Comparison of ENCODE assay signal across 7 worm cellular contexts in genomic region chrII:759788-760187, ce11.
TF ChIP-seq lines count a peak whose summit lies in the region.

No protein-coding gene starts in this region.

TF ChIP-seq in whole organism, L1 larva, 84 proteins besides CTCF, POLR2A, EP300 and RAD21 (continues in another document):
- TF ChIP-seq tbx-2 (tag; optimal IDR thresholded peaks at IDR 0.05; lab: Kevin White, UChicago) (peak; percentile 27), C04F5.9 (tag; optimal IDR thresholded peaks at IDR 0.05; lab: Kevin White, UChicago) (no peak), elt-2 (tag; optimal IDR thresholded peaks at IDR 0.05; lab: Kevin White, UChicago) (no peak), ceh-82 (tag; optimal IDR thresholded peaks at IDR 0.05; lab: Kevin White, UChicago) (peak; percentile 36 to 60 (median 60)), lin-39 (tag; optimal IDR thresholded peaks at IDR 0.05; lab: Kevin White, UChicago) (no peak), ama-1 (optimal IDR thresholded peaks at IDR 0.05; lab: Kevin White, UChicago) (no peak), irx-1 (tag; optimal IDR thresholded peaks at IDR 0.05; lab: Kevin White, UChicago) (no peak), ceh-8 (GFP tag; optimal IDR thresholded peaks at IDR 0.05; lab: Kevin White, UChicago) (no peak), unc-98 (GFP tag; IDR thresholded peaks at IDR 0.05; lab: Robert Waterston, UW) (no peak), pax-3 (tag; optimal IDR thresholded peaks at IDR 0.05; lab: Kevin White, UChicago) (no peak), C34B4.2 (tag; optimal IDR thresholded peaks at IDR 0.05; lab: Kevin White, UChicago) (no peak), aha-1 (tag; optimal IDR thresholded peaks at IDR 0.05; lab: Kevin White, UChicago) (no peak), ceh-88 (GFP tag; IDR thresholded peaks at IDR 0.05; lab: Robert Waterston, UW) (no peak), pqm-1 (tag; optimal IDR thresholded peaks at IDR 0.05; lab: Kevin White, UChicago) (no peak)

TF ChIP-seq in whole organism, L2 larva, 48 proteins besides CTCF, POLR2A, EP300 and RAD21 (continues in another document):
- TF ChIP-seq unc-62 (GFP tag; optimal IDR thresholded peaks at IDR 0.05; lab: Kevin White, UChicago), result no peak
- TF ChIP-seq unc-39 (tag; optimal IDR thresholded peaks at IDR 0.05; lab: Kevin White, UChicago), result no peak
- TF ChIP-seq R02D3.7 (tag; optimal IDR thresholded peaks at IDR 0.05; lab: Kevin White, UChicago), result no peak
- no peak for TF ChIP-seq snpc-4 (tag; optimal IDR thresholded peaks at IDR 0.05; lab: Kevin White, UChicago)
- no peak for TF ChIP-seq blmp-1 (tag; optimal IDR thresholded peaks at IDR 0.05; lab: Kevin White, UChicago; ENCODE audit: insufficient read depth)
- no peak for TF ChIP-seq sma-3 (GFP tag; optimal IDR thresholded peaks at IDR 0.05; lab: Kevin White, UChicago)
- TF ChIP-seq zag-1 (tag; optimal IDR thresholded peaks at IDR 0.05; lab: Kevin White, UChicago), result peak; percentile 76
- TF ChIP-seq unc-55 (GFP tag; optimal IDR thresholded peaks at IDR 0.05; lab: Kevin White, UChicago), result peak; percentile 85
- peak; percentile 46 for TF ChIP-seq Y55F3AM.14 (GFP tag; optimal IDR thresholded peaks at IDR 0.05; lab: Kevin White, UChicago)
- no peak for TF ChIP-seq egl-27 (tag; optimal IDR thresholded peaks at IDR 0.05; lab: Kevin White, UChicago)
- no peak for TF ChIP-seq sem-4 (tag; optimal IDR thresholded peaks at IDR 0.05; lab: Kevin White, UChicago)
- TF ChIP-seq lsy-2 (tag; optimal IDR thresholded peaks at IDR 0.05; lab: Kevin White, UChicago), result peak in 1 of 2 experiments; percentile 59
- TF ChIP-seq dmd-4 (tag; optimal IDR thresholded peaks at IDR 0.05; lab: Kevin White, UChicago), result no peak

TF ChIP-seq in whole organism, L3 larva, 47 proteins besides CTCF, POLR2A, EP300 and RAD21 (continues in another document):
- TF ChIP-seq elt-2 (tag; optimal IDR thresholded peaks at IDR 0.05; lab: Kevin White, UChicago) (no peak), sea-2 (GFP tag; optimal IDR thresholded peaks at IDR 0.05; lab: Kevin White, UChicago) (no peak), egl-5 (tag; optimal IDR thresholded peaks at IDR 0.05; lab: Kevin White, UChicago) (peak; percentile 21), snpc-4 (tag; optimal IDR thresholded peaks at IDR 0.05; lab: Kevin White, UChicago) (peak; percentile 1), nfya-1 (tag; optimal IDR thresholded peaks at IDR 0.05; lab: Kevin White, UChicago; ENCODE audit: insufficient read depth) (peak; percentile 74), egl-27 (tag; optimal IDR thresholded peaks at IDR 0.05; lab: Kevin White, UChicago) (no peak), jun-1 (tag; optimal IDR thresholded peaks at IDR 0.05; lab: Kevin White, UChicago) (no peak), nhr-12 (tag; optimal IDR thresholded peaks at IDR 0.05; lab: Kevin White, UChicago) (no peak), R02D3.7 (tag; optimal IDR thresholded peaks at IDR 0.05; lab: Kevin White, UChicago) (no peak), mml-1 (tag; optimal IDR thresholded peaks at IDR 0.05; lab: Kevin White, UChicago) (no peak), nhr-11 (tag; optimal IDR thresholded peaks at IDR 0.05; lab: Kevin White, UChicago) (no peak), fkh-2 (tag; optimal IDR thresholded peaks at IDR 0.05; lab: Kevin White, UChicago) (no peak), lin-39 (tag; optimal IDR thresholded peaks at IDR 0.05; lab: Kevin White, UChicago) (peak; percentile 82), nhr-76 (tag; optimal IDR thresholded peaks at IDR 0.05; lab: Kevin White, UChicago) (no peak)

TF ChIP-seq in whole organism, L4 larva, 104 proteins besides CTCF, POLR2A, EP300 and RAD21 (continues in another document):
- TF ChIP-seq nhr-25 (tag; optimal IDR thresholded peaks at IDR 0.05; lab: Kevin White, UChicago; ENCODE audit: borderline replicate concordance, insufficient read depth) (no peak), ceh-20 (GFP tag; IDR thresholded peaks at IDR 0.05; lab: Robert Waterston, UW) (0 out of 2 replicates have a peak, but pooled peaks have one; percentile 48), daf-19 (GFP tag; conservative IDR thresholded peaks at IDR 0.05; lab: Robert Waterston, UW) (no peak), spr-3 (GFP tag; optimal IDR thresholded peaks at IDR 0.05; lab: Kevin White, UChicago) (no peak), dmd-9 (GFP tag; IDR thresholded peaks at IDR 0.05; lab: Robert Waterston, UW) (0 out of 2 replicates have a peak, but pooled peaks have one; percentile 32), Y105C5A.15 (GFP tag; IDR thresholded peaks at IDR 0.05; lab: Robert Waterston, UW) (no peak), daf-16 (GFP tag; optimal IDR thresholded peaks at IDR 0.05; lab: Kevin White, UChicago) (no peak), daf-16 (tag; optimal IDR thresholded peaks at IDR 0.05; lab: Kevin White, UChicago) (no peak), dve-1 (tag; optimal IDR thresholded peaks at IDR 0.05; lab: Kevin White, UChicago; ENCODE audit: insufficient read depth) (no peak), zip-11 (GFP tag; IDR thresholded peaks at IDR 0.05; lab: Robert Waterston, UW) (no peak), F37D6.2 (tag; optimal IDR thresholded peaks at IDR 0.05; lab: Kevin White, UChicago) (peak; percentile 43), php-3 (GFP tag; IDR thresholded peaks at IDR 0.05; lab: Robert Waterston, UW) (no peak), zag-1 (tag; optimal IDR thresholded peaks at IDR 0.05; lab: Kevin White, UChicago) (no peak), pqm-1 (tag; optimal IDR thresholded peaks at IDR 0.05; lab: Kevin White, UChicago) (no peak)

TF ChIP-seq in whole organism, late embryonic, 69 proteins besides CTCF, POLR2A, EP300 and RAD21 (continues in another document):
- TF ChIP-seq eyg-1 (tag; optimal IDR thresholded peaks at IDR 0.05; lab: Kevin White, UChicago) (no peak), ceh-48 (tag; optimal IDR thresholded peaks at IDR 0.05; lab: Kevin White, UChicago) (no peak), ceh-6 (GFP tag; optimal IDR thresholded peaks at IDR 0.05; lab: Kevin White, UChicago) (no peak), C38D4.7 (GFP tag; optimal IDR thresholded peaks at IDR 0.05; lab: Kevin White, UChicago) (no peak), nfya-1 (tag; optimal IDR thresholded peaks at IDR 0.05; lab: Kevin White, UChicago) (peak; percentile 48), lim-6 (tag; optimal IDR thresholded peaks at IDR 0.05; lab: Kevin White, UChicago) (no peak), ceh-18 (tag; optimal IDR thresholded peaks at IDR 0.05; lab: Kevin White, UChicago) (peak; percentile 58), ceh-31 (tag; optimal IDR thresholded peaks at IDR 0.05; lab: Kevin White, UChicago) (peak; percentile 61), odd-2 (tag; optimal IDR thresholded peaks at IDR 0.05; lab: Kevin White, UChicago) (no peak), nhr-11 (tag; optimal IDR thresholded peaks at IDR 0.05; lab: Kevin White, UChicago) (no peak), K09A11.1 (tag; optimal IDR thresholded peaks at IDR 0.05; lab: Kevin White, UChicago; ENCODE audit: insufficient read depth) (no peak), ceh-9 (tag; optimal IDR thresholded peaks at IDR 0.05; lab: Kevin White, UChicago) (no peak), pax-1 (tag; optimal IDR thresholded peaks at IDR 0.05; lab: Kevin White, UChicago) (no peak), tbx-7 (tag; optimal IDR thresholded peaks at IDR 0.05; lab: Kevin White, UChicago) (no peak), ceh-19 (GFP tag; optimal IDR thresholded peaks at IDR 0.05; lab: Kevin White, UChicago) (no peak)

TF ChIP-seq in whole organism, mixed stage, embryonic, 35 proteins besides CTCF, POLR2A, EP300 and RAD21:
- TF ChIP-seq ces-1 (GFP tag; optimal IDR thresholded peaks at IDR 0.05; lab: Kevin White, UChicago), result peak; percentile 67
- TF ChIP-seq ceh-43 (GFP tag; optimal IDR thresholded peaks at IDR 0.05; lab: Kevin White, UChicago), result no peak
- TF ChIP-seq mep-1 (tag; optimal IDR thresholded peaks at IDR 0.05; lab: Kevin White, UChicago), result peak; percentile 25

TF ChIP-seq in whole organism, young adult, 124 proteins besides CTCF, POLR2A, EP300 and RAD21:
- TF ChIP-seq rpc-1 (optimal IDR thresholded peaks at IDR 0.05; lab: Kevin White, UChicago), result no peak
- TF ChIP-seq rpc-1 (tag; optimal IDR thresholded peaks at IDR 0.05; lab: Kevin White, UChicago), result no peak
- TF ChIP-seq snpc-1.1 (tag; optimal IDR thresholded peaks at IDR 0.05; lab: Kevin White, UChicago; ENCODE audit: insufficient read depth), result no peak
- no peak for TF ChIP-seq ccch-3 (GFP tag; optimal IDR thresholded peaks at IDR 0.05; lab: Kevin White, UChicago)
- peak; percentile 51; the same call in 1 of the 2 replicates for TF ChIP-seq zfh-2 (GFP tag; conservative IDR thresholded peaks at IDR 0.05; lab: Robert Waterston, UW)
- peak; percentile 19 for TF ChIP-seq K12H6.12 (tag; optimal IDR thresholded peaks at IDR 0.05; lab: Kevin White, UChicago)
- TF ChIP-seq Y53G8AR.9 (GFP tag; conservative IDR thresholded peaks at IDR 0.05; lab: Robert Waterston, UW), result no peak
- peak; percentile 26; the same call in 1 of the 2 replicates for TF ChIP-seq hmg-1.2 (GFP tag; IDR thresholded peaks at IDR 0.05; lab: Robert Waterston, UW)
TF ChIP-seq in whole organism, young adult: peak in this region for 3.
